Worm (Caenorhabditis elegans) whole organism, L4 larva: ENCODE results near the gene pqn-15.

Source experiments
- F26F4.8 ChIP-seq: fragments of 200-800 bp; sonication (Bioruptor generic); conservative IDR thresholded peaks from 2 replicates; pipeline ENCODE4 v1.3.6; 2022; ENCODE audit warnings: missing genetic modification characterization, missing compliant biosample characterization
- R02D3.7 ChIP-seq: fragments of 150-350 bp; sonication (generic microtip); optimal IDR thresholded peaks from 3 replicates; lab custom pipeline; 2014; ENCODE audit warnings: missing biosample characterization, missing genetic modification characterization
- T20F7.1 ChIP-seq: fragments of 200-800 bp; sonication (Bioruptor generic); optimal IDR thresholded peaks from 2 replicates; lab custom pipeline; 2018; ENCODE audit warnings: mild to moderate bottlenecking, missing genetic modification characterization, missing compliant biosample characterization
- ZK546.5 ChIP-seq, 2 experiments: sonication (generic microtip); optimal IDR thresholded peaks; 2 replicates each; lab custom pipeline; 2017; ENCODE audit warnings: missing biosample characterization in 2 of 2, missing genetic modification characterization in 2 of 2
- aha-1 ChIP-seq: fragments of 150-350 bp; peaks from one replicate; lab custom pipeline; 2014; ENCODE audit warnings: missing biosample characterization, missing genetic modification characterization
- aly-2 ChIP-seq: sonication (generic microtip); optimal IDR thresholded peaks from 2 replicates; lab custom pipeline; 2018; ENCODE audit warnings: missing biosample characterization, missing genetic modification characterization
- ceh-32 ChIP-seq: sonication (generic microtip); optimal IDR thresholded peaks from 2 replicates; lab custom pipeline; 2016; ENCODE audit warnings: mild to moderate bottlenecking, missing genetic modification characterization, missing compliant biosample characterization; ENCODE audit not compliant: poor library complexity
- ctbp-1 ChIP-seq: fragments of 200-800 bp; sonication (Bioruptor generic); IDR thresholded peaks from 2 replicates; pipeline ENCODE4 v1.3.6; 2022; ENCODE audit warnings: missing genetic modification reagents, missing genetic modification characterization, missing compliant biosample characterization
- daf-12 ChIP-seq: fragments of 150-350 bp; optimal IDR thresholded peaks from 2 replicates; lab custom pipeline; 2014; ENCODE audit warnings: missing biosample characterization, missing genetic modification reagents, missing genetic modification characterization
- dpl-1 ChIP-seq: fragments of 150-350 bp; optimal IDR thresholded peaks from 2 replicates; lab custom pipeline; 2014; ENCODE audit warnings: missing biosample characterization, missing genetic modification reagents, missing genetic modification characterization
- duxl-1 ChIP-seq: sonication (generic microtip); optimal IDR thresholded peaks from 2 replicates; lab custom pipeline; 2016; ENCODE audit warnings: mild to moderate bottlenecking, missing genetic modification characterization, moderate library complexity, missing compliant biosample characterization; ENCODE audit not compliant: poor library complexity
- egl-27 ChIP-seq: sonication (generic microtip); optimal IDR thresholded peaks from 3 replicates; lab custom pipeline; 2017; ENCODE audit warnings: missing biosample characterization, missing genetic modification reagents, missing genetic modification characterization
- egl-43 ChIP-seq: fragments of 200-800 bp; sonication (Bioruptor generic); IDR thresholded peaks from 2 replicates; pipeline ENCODE4 v1.3.6; 2022; ENCODE audit warnings: missing genetic modification reagents, missing genetic modification characterization, missing compliant biosample characterization
- fos-1 ChIP-seq: fragments of 150-350 bp; optimal IDR thresholded peaks from 2 replicates; lab custom pipeline; 2014; ENCODE audit warnings: missing biosample characterization, missing genetic modification characterization
- hlh-30 ChIP-seq: sonication (generic microtip); optimal IDR thresholded peaks from 2 replicates; lab custom pipeline; 2017; ENCODE audit warnings: antibody characterized with exemption, mild to moderate bottlenecking, missing genetic modification characterization, missing compliant biosample characterization; ENCODE audit not compliant: insufficient read depth
- hmg-1.1 ChIP-seq: fragments of 200-800 bp; sonication (Bioruptor generic); IDR thresholded peaks from 2 replicates; pipeline ENCODE4 v1.3.6; 2022; ENCODE audit warnings: missing genetic modification reagents, missing genetic modification characterization, missing compliant biosample characterization
- lin-15B ChIP-seq: fragments of 150-350 bp; sonication (generic microtip); optimal IDR thresholded peaks from 3 replicates; lab custom pipeline; 2014; ENCODE audit warnings: missing biosample characterization, missing genetic modification characterization
- madf-5 ChIP-seq, 2 experiments: fragments of 200-800 bp; sonication (Bioruptor generic); IDR thresholded peaks; 2 replicates each; pipeline ENCODE4 v1.3.6; 2022; ENCODE audit warnings: missing compliant biosample characterization in 2 of 2, missing genetic modification characterization in 2 of 2
- mdt-29 ChIP-seq: fragments of 200-800 bp; sonication (Bioruptor generic); IDR thresholded peaks from 2 replicates; pipeline ENCODE4 v1.3.6; 2022; ENCODE audit warnings: missing genetic modification reagents, missing genetic modification characterization, missing compliant biosample characterization
- nhr-102 ChIP-seq: sonication (generic microtip); optimal IDR thresholded peaks from 2 replicates; lab custom pipeline; 2016; ENCODE audit warnings: mild to moderate bottlenecking, missing genetic modification characterization, moderate library complexity, missing compliant biosample characterization
- nhr-28 ChIP-seq: fragments of 150-350 bp; optimal IDR thresholded peaks from 2 replicates; lab custom pipeline; 2014; ENCODE audit warnings: missing biosample characterization, missing genetic modification characterization
- nhr-76 ChIP-seq: fragments of 150-350 bp; optimal IDR thresholded peaks from 2 replicates; lab custom pipeline; 2014; ENCODE audit warnings: missing biosample characterization, missing genetic modification characterization
- pha-4 ChIP-seq, 2 experiments: fragments of 150-350 bp in 1 of 2; fragments of 200-800 bp in 1 of 2; sonication (Bioruptor generic) in 1 of 2; IDR thresholded peaks in 1 of 2; optimal IDR thresholded peaks in 1 of 2; 2 replicates each; pipeline versions ENCODE4 v1.3.6 to Lab custom; 2014 to 2022; ENCODE audit warnings: missing genetic modification characterization in 2 of 2, missing genetic modification reagents in 2 of 2, missing biosample characterization in 1 of 2, missing compliant biosample characterization in 1 of 2
- php-3 ChIP-seq: fragments of 200-800 bp; sonication (Bioruptor generic); IDR thresholded peaks from 2 replicates; pipeline ENCODE4 v1.3.6; 2022; ENCODE audit warnings: missing genetic modification reagents, missing genetic modification characterization, missing compliant biosample characterization
- pqm-1 ChIP-seq: sonication (generic microtip); optimal IDR thresholded peaks from 2 replicates; lab custom pipeline; 2017; ENCODE audit warnings: missing biosample characterization, missing genetic modification characterization
- saeg-2 ChIP-seq: fragments of 200-800 bp; sonication (Bioruptor generic); IDR thresholded peaks from 2 replicates; pipeline ENCODE4 v1.3.6; 2022; ENCODE audit warnings: missing genetic modification reagents, missing genetic modification characterization, missing compliant biosample characterization
- skn-1 ChIP-seq: fragments of 150-350 bp; optimal IDR thresholded peaks from 2 replicates; lab custom pipeline; 2014; ENCODE audit warnings: missing biosample characterization, missing genetic modification characterization
- snpc-1.2 ChIP-seq: fragments of 200-800 bp; sonication (Bioruptor generic); IDR thresholded peaks from 2 replicates; pipeline ENCODE4 v1.3.6; 2022; ENCODE audit warnings: missing genetic modification reagents, missing genetic modification characterization, missing compliant biosample characterization
- spr-3 ChIP-seq: fragments of 200-800 bp; sonication (Bioruptor generic); optimal IDR thresholded peaks from 2 replicates; lab custom pipeline; 2018; ENCODE audit warnings: mild to moderate bottlenecking, missing genetic modification characterization, missing compliant biosample characterization
- tra-1 ChIP-seq: fragments of 200-800 bp; sonication (Bioruptor generic); IDR thresholded peaks from 2 replicates; pipeline ENCODE4 v1.3.6; 2022; ENCODE audit warnings: missing genetic modification reagents, missing genetic modification characterization, missing compliant biosample characterization
- unc-62 ChIP-seq, 3 experiments: fragments of 150-350 bp in 1 of 3; sonication (generic microtip); optimal IDR thresholded peaks in 2 of 3; peaks in 1 of 3; 1 replicate in 1 of 3; 2 replicates in 2 of 3; lab custom pipeline; 2014 to 2017; ENCODE audit warnings: missing biosample characterization in 3 of 3, missing genetic modification characterization in 3 of 3, missing genetic modification reagents in 3 of 3, missing genotype in 1 of 3
- zag-1 ChIP-seq: fragments of 150-350 bp; optimal IDR thresholded peaks from 2 replicates; lab custom pipeline; 2014; ENCODE audit warnings: missing biosample characterization, missing genetic modification characterization
- zfp-2 ChIP-seq: sonication (generic microtip); optimal IDR thresholded peaks from 2 replicates; lab custom pipeline; 2016; ENCODE audit warnings: mild to moderate bottlenecking, missing genetic modification characterization, missing compliant biosample characterization
- zip-11 ChIP-seq: fragments of 200-800 bp; sonication (Bioruptor generic); IDR thresholded peaks from 2 replicates; pipeline ENCODE4 v1.3.6; 2022; ENCODE audit warnings: missing genetic modification characterization, missing compliant biosample characterization
- ztf-7 ChIP-seq: fragments of 150-350 bp; optimal IDR thresholded peaks from 2 replicates; lab custom pipeline; 2014; ENCODE audit warnings: missing biosample characterization, missing genetic modification characterization

Gene pqn-15

DNA sequence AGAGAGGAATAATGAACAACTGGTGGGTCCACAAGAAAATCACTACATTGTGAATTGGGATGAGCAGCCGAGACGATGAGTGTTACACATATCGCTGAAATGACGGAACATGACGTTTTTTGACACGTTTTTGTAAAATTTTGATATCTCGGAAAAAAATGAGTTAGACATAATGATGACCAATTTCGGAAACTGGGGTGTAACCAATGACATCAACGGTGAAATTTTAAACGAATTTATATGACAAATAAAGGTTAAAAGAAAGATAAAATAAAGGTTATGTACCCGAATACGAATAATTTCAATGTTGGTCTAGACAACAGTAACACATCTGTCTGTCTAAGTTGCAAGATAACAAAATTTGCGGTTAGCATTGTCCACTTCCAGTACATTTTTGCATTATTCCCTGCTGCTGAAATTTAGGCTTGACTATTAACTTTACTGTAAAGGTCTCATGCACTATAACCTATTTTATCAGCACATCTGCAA lies 27.4 kb downstream of the pqn-15 start, which contains the start of the genes twk-28 and ets-9:
Gene twk-28 (minus strand): TSS at position 51 of the 489 bp plus-strand sequence.
Gene ets-9 (plus strand): TSS at position 410 of the 489 bp plus-strand sequence.
- no peak for TF ChIP-seq saeg-2 (GFP tag; lab: Robert Waterston, UW)
- peak in 1 of 2 experiments; percentile 95 for TF ChIP-seq unc-62 (GFP tag; optimal IDR thresholded peaks at IDR 0.05 in 1 of 2; lab: Kevin White, UChicago)
- TF ChIP-seq unc-62 (tag; optimal IDR thresholded peaks at IDR 0.05; lab: Kevin White, UChicago) = no peak
- no peak for TF ChIP-seq R02D3.7 (tag; lab: Kevin White, UChicago)
- no peak for TF ChIP-seq snpc-1.2 (GFP tag; lab: Robert Waterston, UW)
- TF ChIP-seq hmg-1.1 (GFP tag; lab: Robert Waterston, UW) = no peak
- peak; percentile 89 for TF ChIP-seq aha-1 (tag; lab: Kevin White, UChicago)

DNA sequence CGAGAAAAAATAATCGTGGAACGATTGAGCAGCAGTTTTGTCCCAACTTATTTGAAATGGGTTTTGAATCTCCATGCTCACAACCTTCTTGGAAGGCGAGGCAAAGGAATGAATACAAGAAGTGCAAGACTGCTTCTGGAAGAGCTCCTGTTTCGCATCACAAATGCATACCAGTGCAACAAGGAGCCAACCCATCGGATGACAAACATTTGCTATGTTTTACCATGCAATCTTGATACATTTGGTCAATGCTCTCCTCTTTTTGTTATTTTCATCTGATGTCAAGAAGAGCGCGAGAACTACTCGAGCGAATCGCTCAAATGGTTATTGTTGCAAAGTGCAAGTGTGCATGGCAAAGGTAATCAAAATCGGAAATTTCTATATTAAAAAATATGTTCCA lies 32.6 kb downstream of the pqn-15 start, which contains the start of gene mec-18:
Gene mec-18 (minus strand): TSS at position 101 of the 400 bp plus-strand sequence.
- TF ChIP-seq tra-1 (GFP tag; lab: Robert Waterston, UW) (no peak), duxl-1 (tag; lab: Kevin White, UChicago) (no peak), ctbp-1 (no peak), dpl-1 (GFP tag; lab: Kevin White, UChicago) (no peak), skn-1 (tag; lab: Kevin White, UChicago) (no peak), egl-43 (GFP tag; lab: Robert Waterston, UW) (no peak), egl-27 (no peak), fos-1 (tag; lab: Kevin White, UChicago) (no peak), hlh-30 (no peak), pha-4 (GFP tag; IDR thresholded peaks at IDR 0.05; lab: Robert Waterston, UW) (no peak), pha-4 (tag; optimal IDR thresholded peaks at IDR 0.05; lab: Kevin White, UChicago) (no peak), snpc-1.2 (GFP tag; lab: Robert Waterston, UW) (no peak), daf-12 (tag; lab: Kevin White, UChicago) (no peak), madf-5 (GFP tag; IDR thresholded peaks at IDR 0.05; lab: Robert Waterston, UW) (no peak), aly-2 (tag; lab: Kevin White, UChicago) (no peak)

DNA sequence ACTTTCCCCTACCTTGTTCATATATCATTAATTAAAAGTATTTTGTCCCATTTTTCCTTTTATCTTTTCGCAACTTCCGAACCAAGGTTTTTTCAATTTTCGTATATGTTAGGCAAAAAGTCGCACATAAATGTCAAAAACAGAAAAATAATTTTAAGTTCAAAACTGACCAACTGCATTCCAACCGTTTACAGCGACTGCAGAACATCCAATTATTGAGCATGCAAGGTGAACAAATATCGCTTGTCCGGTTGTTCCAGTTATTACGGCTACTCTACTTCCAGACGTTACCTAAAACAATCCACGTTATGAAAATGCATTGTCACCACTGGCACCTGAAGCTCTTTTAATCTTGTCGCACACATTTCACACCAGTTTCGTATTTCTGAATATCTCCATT lies 33.1 kb downstream of the pqn-15 start, which contains the start of gene C52B9.10:
Gene C52B9.10 (plus strand): TSS at position 301 of the 400 bp plus-strand sequence.
- no peak for TF ChIP-seq T20F7.1
- no peak for TF ChIP-seq spr-3 (GFP tag; lab: Kevin White, UChicago)
- TF ChIP-seq F26F4.8 (GFP tag; lab: Robert Waterston, UW) = no peak
- TF ChIP-seq aly-2 (tag; lab: Kevin White, UChicago) = no peak
- no peak for TF ChIP-seq mdt-29 (GFP tag; lab: Robert Waterston, UW)
- no peak for TF ChIP-seq nhr-102 (tag; lab: Kevin White, UChicago)
- TF ChIP-seq php-3 (GFP tag; lab: Robert Waterston, UW) = no peak
- no peak for TF ChIP-seq pha-4 (GFP tag; IDR thresholded peaks at IDR 0.05; lab: Robert Waterston, UW)
- TF ChIP-seq pha-4 (tag; optimal IDR thresholded peaks at IDR 0.05; lab: Kevin White, UChicago) = no peak
- no peak for TF ChIP-seq ztf-7
- TF ChIP-seq tra-1 (GFP tag; lab: Robert Waterston, UW) = no peak
- no peak for TF ChIP-seq R02D3.7 (tag; lab: Kevin White, UChicago)
- TF ChIP-seq ZK546.5 (tag; optimal IDR thresholded peaks at IDR 0.05; lab: Kevin White, UChicago) = no peak
- no peak for TF ChIP-seq zfp-2
- no peak for TF ChIP-seq nhr-76 (tag; lab: Kevin White, UChicago)
- TF ChIP-seq snpc-1.2 (GFP tag; lab: Robert Waterston, UW) = no peak
- no peak for TF ChIP-seq ceh-32 (tag; lab: Kevin White, UChicago)
- no peak for TF ChIP-seq zag-1
- no peak for TF ChIP-seq zip-11 (GFP tag; lab: Robert Waterston, UW)
- TF ChIP-seq lin-15B (tag; lab: Kevin White, UChicago) = no peak
- TF ChIP-seq madf-5 (GFP tag; IDR thresholded peaks at IDR 0.05; lab: Robert Waterston, UW) = no peak

DNA sequence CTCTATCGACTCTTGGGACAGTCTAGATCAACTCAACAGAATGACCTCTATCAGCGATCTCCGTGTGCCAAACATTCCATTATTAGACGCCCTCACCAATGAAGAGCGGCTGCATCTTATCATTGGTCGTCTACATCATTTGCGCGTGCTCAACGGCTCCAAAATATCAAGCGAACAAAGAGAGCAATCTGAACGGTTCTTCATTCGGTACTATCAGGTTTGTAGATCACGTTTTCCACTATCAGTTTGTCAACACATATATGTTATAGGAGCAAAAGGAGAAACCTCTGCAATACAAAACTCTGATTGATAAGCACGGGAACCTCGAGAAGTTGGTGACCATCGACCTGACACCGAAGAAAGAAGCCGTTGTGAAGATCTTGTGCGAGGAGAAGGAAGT lies 38.4 kb downstream of the pqn-15 start:
- peak in 1 of 2 experiments; percentile 82 for TF ChIP-seq unc-62 (GFP tag; optimal IDR thresholded peaks at IDR 0.05 in 1 of 2; lab: Kevin White, UChicago)
- no peak for TF ChIP-seq unc-62 (tag; optimal IDR thresholded peaks at IDR 0.05; lab: Kevin White, UChicago)
- no peak for TF ChIP-seq nhr-102 (tag; lab: Kevin White, UChicago)
- peak; percentile 28 for TF ChIP-seq nhr-28 (tag; lab: Kevin White, UChicago)
- peak; percentile 32 for TF ChIP-seq hlh-30
- TF ChIP-seq pqm-1 (tag; lab: Kevin White, UChicago) = peak; percentile 17
